Fruit fly (Drosophila melanogaster): ENCODE measurements around the gene CG42816.

DNA sequence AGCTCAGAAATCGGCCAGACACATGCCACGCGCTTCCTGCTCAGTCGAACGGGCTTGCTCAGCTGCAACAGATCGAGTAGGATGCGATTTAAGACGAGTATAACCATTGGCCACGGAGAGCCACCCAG is 39.4 kb downstream of the CG42816 start, which contains the start of gene CG32182:
- TF ChIP-seq pan (optimal IDR thresholded peaks at IDR 0.05) (no peak), usp (GFP tag; optimal IDR thresholded peaks at IDR 0.05) (no peak), CG32264 (GFP tag; optimal IDR thresholded peaks at IDR 0.05) (no peak), OdsH (GFP tag; optimal IDR thresholded peaks at IDR 0.05) (no peak), Hr83 (GFP tag; optimal IDR thresholded peaks at IDR 0.05; ENCODE audit: poor library complexity, severe bottlenecking) (no peak), psq (GFP tag; optimal IDR thresholded peaks at IDR 0.05) (no peak), Sp1 (GFP tag; optimal IDR thresholded peaks at IDR 0.05) (no peak), lola (GFP tag; optimal IDR thresholded peaks at IDR 0.05) (no peak), Myc (optimal IDR thresholded peaks at IDR 0.05) (no peak), woc (GFP tag; optimal IDR thresholded peaks at IDR 0.05) (no peak), brk (GFP tag; optimal IDR thresholded peaks at IDR 0.05) (no peak), sage (GFP tag; optimal IDR thresholded peaks at IDR 0.05) (no peak), Mio (GFP tag; optimal IDR thresholded peaks at IDR 0.05) (no peak), Dfd (GFP tag; optimal IDR thresholded peaks at IDR 0.05) (no peak)

Data from whole organism, wandering third instar larva.